Fruit fly (Drosophila melanogaster) whole organism, embryonic: Measurements from ENCODE around the gene fzo.
A peak's percentile ranks its signal among the peaks of the same experiment; 100 is the strongest.

Experiments
- CG10366 ChIP-seq: fragments of 200-800 bp; sonication (Bioruptor generic); IDR thresholded peaks from 2 replicates; pipeline ENCODE4 v1.3.6; 2022; ENCODE audit warnings: missing biosample characterization, missing genetic modification characterization
- CG11085 ChIP-seq: fragments of 200-800 bp; sonication (Bioruptor generic); IDR thresholded peaks from 2 replicates; pipeline ENCODE4 v1.3.6; 2022; ENCODE audit warnings: missing biosample characterization, missing genetic modification characterization
- CG12071 ChIP-seq: fragments of 200-800 bp; sonication (Bioruptor generic); optimal IDR thresholded peaks from 3 replicates; lab custom pipeline; 2018; ENCODE audit warnings: missing biosample characterization, mild to moderate bottlenecking, missing genetic modification characterization
- CG13424 ChIP-seq: fragments of 200-800 bp; sonication (Bioruptor generic); optimal IDR thresholded peaks from 2 replicates; lab custom pipeline; 2019; ENCODE audit warnings: missing biosample characterization, mild to moderate bottlenecking, missing genetic modification characterization, moderate library complexity
- CG14441 ChIP-seq: fragments of 200-800 bp; sonication (Bioruptor generic); IDR thresholded peaks from 2 replicates; pipeline ENCODE4 v1.3.6; 2022; ENCODE audit warnings: missing biosample characterization, missing genetic modification characterization
- CG15073 ChIP-seq: fragments of 200-800 bp; sonication (Bioruptor generic); optimal IDR thresholded peaks from 2 replicates; lab custom pipeline; 2016; ENCODE audit warnings: missing biosample characterization, missing genetic modification characterization
- CG15601 ChIP-seq: fragments of 200-800 bp; sonication (Bioruptor generic); optimal IDR thresholded peaks from 3 replicates; lab custom pipeline; 2019; ENCODE audit warnings: missing biosample characterization, mild to moderate bottlenecking, missing genetic modification characterization, moderate library complexity
- CG16813 ChIP-seq: fragments of 200-800 bp; sonication (Bioruptor generic); IDR thresholded peaks from 3 replicates; pipeline ENCODE4 v1.3.6; 2022; ENCODE audit warnings: missing biosample characterization, missing genetic modification characterization; ENCODE audit not compliant: partially characterized antibody
- CG2116 ChIP-seq: fragments of 200-800 bp; sonication (Bioruptor generic); optimal IDR thresholded peaks from 3 replicates; lab custom pipeline; 2018; ENCODE audit warnings: missing biosample characterization, mild to moderate bottlenecking, missing genetic modification characterization
- CG2202 ChIP-seq: fragments of 200-800 bp; sonication (Bioruptor generic); optimal IDR thresholded peaks from 2 replicates; lab custom pipeline; 2018; ENCODE audit warnings: missing biosample characterization, mild to moderate bottlenecking, missing genetic modification characterization
- CG30020 ChIP-seq: fragments of 200-800 bp; optimal IDR thresholded peaks from 2 replicates; lab custom pipeline; 2019; ENCODE audit warnings: missing biosample characterization, mild to moderate bottlenecking, missing genetic modification characterization, moderate library complexity
- CG30403 ChIP-seq: fragments of 200-800 bp; sonication (Bioruptor generic); optimal IDR thresholded peaks from 3 replicates; lab custom pipeline; 2016; ENCODE audit warnings: missing biosample characterization, missing genetic modification characterization
- CG32767 ChIP-seq: fragments of 200-800 bp; sonication (Bioruptor generic); IDR thresholded peaks from 2 replicates; pipeline ENCODE4 v1.3.6; 2022; ENCODE audit warnings: missing biosample characterization, missing genetic modification characterization
- CG5953 ChIP-seq: fragments of 200-800 bp; sonication (Bioruptor generic); IDR thresholded peaks from 2 replicates; pipeline ENCODE4 v1.3.6; 2022; ENCODE audit warnings: missing biosample characterization, missing genetic modification characterization
- CG7357 ChIP-seq: fragments of 200-800 bp; sonication (Bioruptor generic); IDR thresholded peaks from 3 replicates; pipeline ENCODE4 v1.3.6; 2022; ENCODE audit warnings: missing biosample characterization, missing genetic modification characterization
- CG7987 ChIP-seq: fragments of 200-800 bp; sonication (Bioruptor generic); optimal IDR thresholded peaks from 2 replicates; lab custom pipeline; 2018; ENCODE audit warnings: missing biosample characterization, mild to moderate bottlenecking, missing genetic modification characterization, moderate library complexity
- CG8089 ChIP-seq: fragments of 200-800 bp; sonication (Bioruptor generic); optimal IDR thresholded peaks from 3 replicates; lab custom pipeline; 2016; ENCODE audit warnings: missing biosample characterization, missing genetic modification characterization
- CG8290 ChIP-seq, 3 experiments: fragments of 200-800 bp; sonication (Bioruptor generic); optimal IDR thresholded peaks; 2 replicates each; lab custom pipeline; 2016 to 2019; ENCODE audit warnings: missing biosample characterization in 3 of 3, missing genetic modification characterization in 3 of 3, mild to moderate bottlenecking in 2 of 3, moderate library complexity in 1 of 3
- CG8765 ChIP-seq: fragments of 200-800 bp; sonication (Bioruptor generic); IDR thresholded peaks from 2 replicates; pipeline ENCODE4 v1.3.6; 2022; ENCODE audit warnings: missing biosample characterization, missing genetic modification characterization
- CG9609 ChIP-seq: fragments of 200-800 bp; sonication (Bioruptor generic); optimal IDR thresholded peaks from 3 replicates; lab custom pipeline; 2016; ENCODE audit warnings: missing biosample characterization, missing genetic modification characterization
- CG9797 ChIP-seq: fragments of 200-800 bp; sonication (Bioruptor generic); optimal IDR thresholded peaks from 3 replicates; lab custom pipeline; 2018; ENCODE audit warnings: missing biosample characterization, mild to moderate bottlenecking, missing genetic modification characterization
- CG9817 ChIP-seq: fragments of 200-800 bp; sonication (Bioruptor generic); optimal IDR thresholded peaks from 2 replicates; lab custom pipeline; 2018; ENCODE audit warnings: missing biosample characterization, mild to moderate bottlenecking, missing genetic modification characterization, moderate library complexity
- CkIIα-i1 ChIP-seq: fragments of 200-800 bp; sonication (Bioruptor generic); IDR thresholded peaks from 2 replicates; pipeline ENCODE4 v1.3.6; 2022; ENCODE audit warnings: missing biosample characterization, missing genetic modification characterization
- CrebB ChIP-seq: fragments of 200-800 bp; sonication (Bioruptor generic); optimal IDR thresholded peaks from 3 replicates; lab custom pipeline; 2018; ENCODE audit warnings: missing biosample characterization, mild to moderate bottlenecking, missing genetic modification characterization
- E2f2 ChIP-seq: fragments of 200-800 bp; sonication (Bioruptor generic); IDR thresholded peaks from 2 replicates; pipeline ENCODE4 v1.3.6; 2022; ENCODE audit warnings: missing biosample characterization, missing genetic modification characterization
- HLH4C ChIP-seq: fragments of 200-800 bp; sonication (Bioruptor generic); IDR thresholded peaks from 3 replicates; pipeline ENCODE4 v1.3.6; 2022; ENCODE audit warnings: missing biosample characterization, missing genetic modification characterization; ENCODE audit not compliant: partially characterized antibody
- Hand ChIP-seq: fragments of 200-800 bp; sonication (Bioruptor generic); optimal IDR thresholded peaks from 2 replicates; lab custom pipeline; 2017; ENCODE audit warnings: mild to moderate bottlenecking, missing biosample characterization, missing genetic modification reagents, missing genetic modification characterization
- Hr39 ChIP-seq: fragments of >200 bp; optimal IDR thresholded peaks from 2 replicates; lab custom pipeline; 2017
- Kr ChIP-seq: fragments of 200-800 bp; sonication (Bioruptor generic); optimal IDR thresholded peaks from 2 replicates; lab custom pipeline; 2017; ENCODE audit warnings: missing biosample characterization, mild to moderate bottlenecking, missing genetic modification characterization
- Lim3 ChIP-seq: fragments of 200-800 bp; sonication (Bioruptor generic); IDR thresholded peaks from 2 replicates; pipeline ENCODE4 v1.3.6; 2022; ENCODE audit warnings: missing biosample characterization, missing genetic modification characterization
- Mes4 ChIP-seq: fragments of 200-800 bp; sonication (Bioruptor generic); optimal IDR thresholded peaks from 2 replicates; lab custom pipeline; 2016; ENCODE audit warnings: missing biosample characterization, missing genetic modification characterization
- Poxn ChIP-seq: fragments of 200-800 bp; sonication (Bioruptor generic); IDR thresholded peaks from 2 replicates; pipeline ENCODE4 v1.3.6; 2022; ENCODE audit warnings: missing biosample characterization, missing genetic modification characterization
- Ssrp ChIP-seq: fragments of 200-800 bp; sonication (Bioruptor generic); optimal IDR thresholded peaks from 2 replicates; lab custom pipeline; 2018; ENCODE audit warnings: missing biosample characterization, mild to moderate bottlenecking, missing genetic modification characterization, moderate library complexity
- Usf ChIP-seq: fragments of 200-800 bp; sonication (Bioruptor generic); optimal IDR thresholded peaks from 2 replicates; lab custom pipeline; 2017; ENCODE audit warnings: missing genotype, missing biosample characterization, missing genetic modification characterization
- ab ChIP-seq: fragments of 200-800 bp; sonication (Bioruptor generic); optimal IDR thresholded peaks from 2 replicates; lab custom pipeline; 2016; ENCODE audit warnings: missing biosample characterization, missing genetic modification characterization
- amos ChIP-seq: fragments of 200-800 bp; sonication (Bioruptor generic); IDR thresholded peaks from 2 replicates; pipeline ENCODE4 v1.3.6; 2022; ENCODE audit warnings: missing biosample characterization, missing genetic modification characterization; ENCODE audit not compliant: partially characterized antibody
- ara ChIP-seq: fragments of 200-800 bp; sonication (Bioruptor generic); IDR thresholded peaks from 2 replicates; pipeline ENCODE4 v1.3.6; 2022; ENCODE audit warnings: missing biosample characterization, missing genetic modification characterization
- fu2 ChIP-seq: fragments of 200-800 bp; sonication (Bioruptor generic); optimal IDR thresholded peaks from 2 replicates; lab custom pipeline; 2016; ENCODE audit warnings: missing biosample characterization, missing genetic modification characterization
- gcm ChIP-seq: fragments of 200-800 bp; sonication (Bioruptor generic); optimal IDR thresholded peaks from 2 replicates; lab custom pipeline; 2019; ENCODE audit warnings: missing biosample characterization, mild to moderate bottlenecking, missing genetic modification characterization, moderate library complexity
- grn ChIP-seq: fragments of 200-800 bp; sonication (Bioruptor generic); optimal IDR thresholded peaks from 3 replicates; lab custom pipeline; 2017; ENCODE audit warnings: missing biosample characterization, missing genetic modification characterization
- odd ChIP-seq: fragments of 200-800 bp; sonication (Bioruptor generic); optimal IDR thresholded peaks from 2 replicates; lab custom pipeline; 2017; ENCODE audit warnings: missing biosample characterization, mild to moderate bottlenecking, missing genetic modification characterization
- pan ChIP-seq, 4 experiments: fragments of >200 bp in 3 of 4; fragments of 200-800 bp in 1 of 4; sonication (Bioruptor generic) in 1 of 4; optimal IDR thresholded peaks in 3 of 4; IDR thresholded peaks in 1 of 4; 2 replicates each; pipeline versions ENCODE4 v1.3.6 to Lab custom; 2017 to 2022; ENCODE audit warnings: missing biosample characterization in 2 of 4, missing genetic modification characterization in 2 of 4, mixed read lengths in 1 of 4
- sens ChIP-seq: fragments of 200-800 bp; sonication (Bioruptor generic); peaks from one replicate; lab custom pipeline; 2016; ENCODE audit warnings: missing biosample characterization, missing genetic modification characterization
- shn ChIP-seq: fragments of 200-800 bp; sonication (Bioruptor generic); optimal IDR thresholded peaks from 3 replicates; lab custom pipeline; 2016; ENCODE audit warnings: missing biosample characterization, missing genetic modification characterization
- tin ChIP-seq: fragments of 200-800 bp; sonication (Bioruptor generic); optimal IDR thresholded peaks from 3 replicates; lab custom pipeline; 2016; ENCODE audit warnings: missing biosample characterization, missing genetic modification characterization
- wdn ChIP-seq: fragments of 200-800 bp; sonication (Bioruptor generic); IDR thresholded peaks from 2 replicates; pipeline ENCODE4 v1.3.6; 2022; ENCODE audit warnings: missing biosample characterization, missing genetic modification characterization

The fzo gene

dm6 chr3R:23214603-23215433 lies 11.0 kb upstream of the fzo start (continued):
- TF ChIP-seq CG32767 (GFP tag; lab: Robert Waterston, UW), result no peak
- no peak for TF ChIP-seq CG11085 (GFP tag; lab: Robert Waterston, UW)
- no peak for TF ChIP-seq Mes4 (GFP tag; lab: Kevin White, UChicago)
- TF ChIP-seq Hand (GFP tag; lab: Kevin White, UChicago), result no peak
- TF ChIP-seq ara (GFP tag; lab: Robert Waterston, UW), result no peak
- peak; percentile 65 for TF ChIP-seq sens (GFP tag; lab: Kevin White, UChicago)
- TF ChIP-seq CG16813 (GFP tag; lab: Robert Waterston, UW), result no peak
- TF ChIP-seq CG8765 (GFP tag; lab: Robert Waterston, UW), result no peak
- TF ChIP-seq HLH4C (GFP tag; lab: Robert Waterston, UW), result peak; percentile 62
- TF ChIP-seq CG8089 (GFP tag; lab: Kevin White, UChicago), result no peak
- no peak for TF ChIP-seq wdn
- no peak for TF ChIP-seq Ssrp
- TF ChIP-seq CG2116 (GFP tag; lab: Kevin White, UChicago), result peak; percentile 88
- peak; percentile 96 for TF ChIP-seq E2f2
- TF ChIP-seq Usf, result no peak
- TF ChIP-seq CG30020, result no peak
- no peak for TF ChIP-seq CG9609 (GFP tag; lab: Kevin White, UChicago)
- TF ChIP-seq CG14441 (GFP tag; lab: Robert Waterston, UW), result no peak
- TF ChIP-seq CG7357 (GFP tag; lab: Robert Waterston, UW), result no peak
- no peak for TF ChIP-seq ab (GFP tag; lab: Kevin White, UChicago)
- peak; percentile 13 for TF ChIP-seq CrebB
- TF ChIP-seq CG9797 (GFP tag; lab: Kevin White, UChicago), result peak; percentile 20
- no peak for TF ChIP-seq gcm (GFP tag; lab: Kevin White, UChicago)
- no peak for TF ChIP-seq shn (GFP tag; lab: Kevin White, UChicago)
- TF ChIP-seq CG12071, result no peak
- TF ChIP-seq amos, result no peak; the same call in 1 of the 2 replicates
- TF ChIP-seq CG7987 (GFP tag; lab: Kevin White, UChicago), result peak; percentile 43
- no peak for TF ChIP-seq CG9817
- peak; percentile 2 for TF ChIP-seq Kr (GFP tag; lab: Kevin White, UChicago)
- TF ChIP-seq CkIIα-i1 (GFP tag; lab: Robert Waterston, UW), result no peak
- TF ChIP-seq Hr39 (lab: Kevin White, UChicago), result no peak
- TF ChIP-seq CG30403 (GFP tag; lab: Kevin White, UChicago), result no peak
- no peak for TF ChIP-seq Lim3 (GFP tag; lab: Robert Waterston, UW)
- TF ChIP-seq pan (optimal IDR thresholded peaks at IDR 0.05; lab: Kevin White, UChicago), result no peak
- TF ChIP-seq pan (GFP tag; optimal IDR thresholded peaks at IDR 0.05 in 1 of 2, IDR thresholded peaks at IDR 0.05 in 1 of 2), result no peak
- TF ChIP-seq fu2 (GFP tag; lab: Kevin White, UChicago), result no peak
- peak; percentile 94 for TF ChIP-seq grn (GFP tag; lab: Kevin White, UChicago)
- TF ChIP-seq CG2202 (tag; lab: Kevin White, UChicago), result no peak
- TF ChIP-seq CG10366, result no peak
- no peak for TF ChIP-seq odd (GFP tag; lab: Kevin White, UChicago)
- no peak for TF ChIP-seq Poxn (GFP tag; lab: Robert Waterston, UW)
- no peak for TF ChIP-seq CG13424 (tag; lab: Kevin White, UChicago)
- TF ChIP-seq CG15073 (GFP tag; lab: Kevin White, UChicago), result no peak
- no peak for TF ChIP-seq CG5953 (GFP tag; lab: Robert Waterston, UW)
- peak; percentile 61 for TF ChIP-seq CG15601 (tag; lab: Kevin White, UChicago)
- no peak for TF ChIP-seq CG8290 (GFP tag; optimal IDR thresholded peaks at IDR 0.05; lab: Kevin White, UChicago)
- TF ChIP-seq CG8290 (tag; optimal IDR thresholded peaks at IDR 0.05; lab: Kevin White, UChicago), result peak in 1 of 2 experiments; percentile 70
- TF ChIP-seq tin (GFP tag; lab: Kevin White, UChicago), result no peak
